Fruit fly (Drosophila melanogaster) whole organism, wandering third instar larva: ENCODE measurements around the gene Sodh2.

ENCODE experiments used
- HLH106 ChIP-seq: fragments of 200-800 bp; optimal IDR thresholded peaks from 3 replicates; lab custom pipeline; 2019; ENCODE audit warnings: missing biosample characterization, mild to moderate bottlenecking, missing genetic modification characterization, moderate library complexity
- Rel ChIP-seq, 2 experiments: fragments of 200-800 bp; sonication (Bioruptor generic) in 1 of 2; optimal IDR thresholded peaks; 2 replicates in 1 of 2; 3 replicates in 1 of 2; lab custom pipeline; 2016 to 2019; ENCODE audit warnings: mild to moderate bottlenecking in 2 of 2, missing biosample characterization in 2 of 2, missing genetic modification characterization in 2 of 2, moderate library complexity in 1 of 2
- Vsx2 ChIP-seq: fragments of 200-300, 225-300 bp; sonication (Bioruptor generic); optimal IDR thresholded peaks from 2 replicates; lab custom pipeline; 2018; ENCODE audit warnings: missing biosample characterization, missing genetic modification characterization; ENCODE audit not compliant: partially characterized antibody
- dl ChIP-seq, 2 experiments: fragments of 175-275, 200-275 bp in 1 of 2; fragments of 200-275 bp in 1 of 2; sonication (Bioruptor generic); optimal IDR thresholded peaks; lab custom pipeline; 2018; ENCODE audit warnings: mild to moderate bottlenecking in 2 of 2, missing biosample characterization in 2 of 2, missing genetic modification characterization in 2 of 2, moderate library complexity in 2 of 2; ENCODE audit not compliant: partially characterized antibody in 2 of 2, insufficient read depth in 1 of 2
- lola ChIP-seq: fragments of >200 bp; optimal IDR thresholded peaks from 2 replicates; lab custom pipeline; 2017; ENCODE audit warnings: missing biosample characterization, missing genetic modification characterization
- psq ChIP-seq: fragments of 200-800 bp; sonication (Bioruptor generic); optimal IDR thresholded peaks from 3 replicates; lab custom pipeline; 2017; ENCODE audit warnings: missing biosample characterization, mild to moderate bottlenecking, missing genetic modification characterization, moderate library complexity

Gene Sodh2

DNA sequence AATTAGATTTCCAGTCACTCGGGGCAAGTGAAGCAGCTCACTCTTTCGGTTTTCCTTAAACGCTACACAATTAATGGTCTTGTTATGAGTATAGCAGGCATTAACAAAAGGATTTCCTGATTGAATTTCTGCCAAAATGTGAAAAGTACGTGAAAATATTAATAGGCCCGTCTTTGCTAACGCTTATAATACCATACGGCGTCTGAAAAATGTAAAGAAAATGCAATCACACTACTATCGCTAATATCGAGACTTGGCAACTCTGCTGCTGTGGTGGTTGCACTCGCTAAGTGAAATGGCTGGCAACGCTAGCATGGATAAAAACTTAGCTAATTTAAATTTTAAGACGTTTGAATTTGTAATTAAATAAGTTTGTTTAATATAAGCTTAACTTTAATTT lies 17.1 kb downstream of the Sodh2 start, which contains the start of gene CG6621:
TSS of gene CG6621 (minus strand) at position 205 of the 400 bp plus-strand sequence.
- TF ChIP-seq HLH106 (tag; lab: Kevin White, UChicago) = peak; percentile 10
- peak in 1 of 2 experiments; percentile 33 for TF ChIP-seq dl (GFP tag; optimal IDR thresholded peaks at IDR 0.05; lab: Kevin White, UChicago; ENCODE audit: insufficient read depth in 1 of 2, partially characterized antibody in 2 of 2)
- no peak for TF ChIP-seq lola (GFP tag; lab: Kevin White, UChicago)
- TF ChIP-seq Vsx2 = peak; percentile 44
- no peak for TF ChIP-seq Rel (GFP tag; optimal IDR thresholded peaks at IDR 0.05; lab: Kevin White, UChicago)
- TF ChIP-seq Rel (tag; optimal IDR thresholded peaks at IDR 0.05; lab: Kevin White, UChicago) = peak; percentile 63
- no peak for TF ChIP-seq psq (GFP tag; lab: Kevin White, UChicago)
